Fruit fly (Drosophila melanogaster) S2 (cell line): ENCODE results near the gene dlp.

Experiments used
- CG8478 ChIP-seq: fragments of >200 bp; optimal IDR thresholded peaks from 2 replicates; lab custom pipeline; 2018
- CTCF ChIP-seq, 2 experiments: fragments of >200 bp; optimal IDR thresholded peaks; 2 replicates each; lab custom pipeline; 2018

The dlp gene

dm6 chr3L:14634773-14635563 is 2.6 kb downstream of the dlp start:
- TF ChIP-seq CTCF (optimal IDR thresholded peaks at IDR 0.05; lab: Kevin White, UChicago) (no peak), CG8478 (no peak)

dm6 chr3L:14635564-14635937 is 3.1 kb downstream of the dlp start:
- TF ChIP-seq CTCF (optimal IDR thresholded peaks at IDR 0.05; lab: Kevin White, UChicago) (no peak), CG8478 (no peak)

- no peak for TF ChIP-seq CTCF (optimal IDR thresholded peaks at IDR 0.05; lab: Kevin White, UChicago)
- no peak for TF ChIP-seq CG8478
These were observed 4.4 kb downstream of the dlp start for dm6 chr3L:14636740-14637189.

dm6 chr3L:14637705-14638529 is 5.5 kb downstream of the dlp start:
- TF ChIP-seq CTCF (optimal IDR thresholded peaks at IDR 0.05; lab: Kevin White, UChicago) = no peak
- no peak for TF ChIP-seq CG8478

dm6 chr3L:14639778-14640177 is 7.4 kb downstream of the dlp start:
- TF ChIP-seq CTCF (optimal IDR thresholded peaks at IDR 0.05; lab: Kevin White, UChicago) = no peak

dm6 chr3L:14640814-14641317 is 8.5 kb downstream of the dlp start:
- TF ChIP-seq CG8478 = no peak
- no peak for TF ChIP-seq CTCF (optimal IDR thresholded peaks at IDR 0.05; lab: Kevin White, UChicago)

- no peak for TF ChIP-seq CG8478
- TF ChIP-seq CTCF (optimal IDR thresholded peaks at IDR 0.05; lab: Kevin White, UChicago) = no peak
These were observed 9.6 kb downstream of the dlp start for dm6 chr3L:14641969-14642485.

- TF ChIP-seq CG8478 = no peak
- no peak for TF ChIP-seq CTCF (optimal IDR thresholded peaks at IDR 0.05; lab: Kevin White, UChicago)
These were observed 10.4 kb downstream of the dlp start for dm6 chr3L:14642820-14643219.

dm6 chr3L:14643692-14644091 is 11.3 kb downstream of the dlp start:
- no peak for TF ChIP-seq CG8478
- TF ChIP-seq CTCF (optimal IDR thresholded peaks at IDR 0.05; lab: Kevin White, UChicago) = no peak

- TF ChIP-seq CTCF (optimal IDR thresholded peaks at IDR 0.05; lab: Kevin White, UChicago) (no peak), CG8478 (no peak)
These were observed 12.7 kb downstream of the dlp start for dm6 chr3L:14645120-14645519.

dm6 chr3L:14645934-14646333 is 13.5 kb downstream of the dlp start:
- no peak for TF ChIP-seq CG8478
- TF ChIP-seq CTCF (optimal IDR thresholded peaks at IDR 0.05; lab: Kevin White, UChicago) = no peak

- TF ChIP-seq CTCF (optimal IDR thresholded peaks at IDR 0.05; lab: Kevin White, UChicago) (no peak), CG8478 (no peak)
These were observed 14.9 kb downstream of the dlp start for dm6 chr3L:14647210-14647869.

dm6 chr3L:14648922-14649321 is 16.5 kb downstream of the dlp start:
- TF ChIP-seq CTCF (optimal IDR thresholded peaks at IDR 0.05; lab: Kevin White, UChicago) = no peak
- no peak for TF ChIP-seq CG8478

- TF ChIP-seq CTCF (optimal IDR thresholded peaks at IDR 0.05; lab: Kevin White, UChicago) = no peak
- no peak for TF ChIP-seq CG8478
These were observed 17.9 kb downstream of the dlp start for dm6 chr3L:14650348-14650747.

- TF ChIP-seq CG8478 (no peak), CTCF (optimal IDR thresholded peaks at IDR 0.05; lab: Kevin White, UChicago) (no peak)
These were observed 20.2 kb downstream of the dlp start for dm6 chr3L:14652554-14652953.
